Worm (Caenorhabditis elegans): ENCODE data around the gene irld-65.

- TF ChIP-seq flt-1 (GFP tag; IDR thresholded peaks at IDR 0.05) (no peak), ama-1 (optimal IDR thresholded peaks at IDR 0.05) (no peak), hmg-4 (GFP tag; optimal IDR thresholded peaks at IDR 0.05) (no peak), scrt-1 (GFP tag; IDR thresholded peaks at IDR 0.05) (no peak), hmbx-1 (tag; optimal IDR thresholded peaks at IDR 0.05) (no peak), ceh-36 (tag; optimal IDR thresholded peaks at IDR 0.05) (no peak), tbx-11 (GFP tag; IDR thresholded peaks at IDR 0.05) (no peak), B0310.2 (tag; optimal IDR thresholded peaks at IDR 0.05) (no peak), ceh-13 (GFP tag; optimal IDR thresholded peaks at IDR 0.05) (no peak), pes-1 (GFP tag; IDR thresholded peaks at IDR 0.05) (no peak), tra-4 (tag; optimal IDR thresholded peaks at IDR 0.05) (no peak), tbx-37 (GFP tag; conservative IDR thresholded peaks at IDR 0.05) (no peak), hnd-1 (tag; optimal IDR thresholded peaks at IDR 0.05) (no peak), sea-1 (GFP tag; conservative IDR thresholded peaks at IDR 0.05) (no peak)
Observed at ce11 chrII:2948614-2949013, 10.9 kb upstream of the irld-65 start.
